Worm (Caenorhabditis elegans): Measurements from ENCODE around the gene arf-6.

DNA sequence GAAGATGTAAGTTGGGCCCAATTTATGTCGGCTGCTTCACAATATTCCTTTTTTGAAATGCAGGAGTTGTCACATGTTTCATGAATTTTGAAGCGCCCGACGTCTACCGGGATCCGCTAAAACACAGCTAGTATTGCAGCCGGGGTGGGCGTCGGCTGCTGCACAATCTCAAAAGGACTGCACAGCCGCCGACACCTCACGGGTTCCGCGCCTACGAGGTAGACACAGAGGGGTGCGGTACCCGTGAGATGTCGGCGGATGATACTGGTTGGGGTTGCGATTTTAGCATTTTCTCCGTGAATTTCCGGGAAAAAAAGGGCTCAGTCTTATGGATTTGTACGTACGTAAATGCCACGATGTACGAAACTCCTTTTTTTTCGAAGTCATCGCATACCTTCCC, 24.9 kb upstream of the arf-6 start:
- TF ChIP-seq nhr-11 (tag; optimal IDR thresholded peaks at IDR 0.05) (no peak), madf-2 (tag; optimal IDR thresholded peaks at IDR 0.05) (no peak), elt-2 (tag; optimal IDR thresholded peaks at IDR 0.05) (no peak), ahr-1 (tag; optimal IDR thresholded peaks at IDR 0.05) (no peak), ceh-34 (tag; optimal IDR thresholded peaks at IDR 0.05) (no peak), ztf-16 (tag; optimal IDR thresholded peaks at IDR 0.05) (no peak), hlh-30 (tag; optimal IDR thresholded peaks at IDR 0.05; ENCODE audit: insufficient read depth) (no peak), ama-1 (optimal IDR thresholded peaks at IDR 0.05) (no peak)

All from whole organism, late embryonic.